Worm (Caenorhabditis elegans) whole organism, young adult: ENCODE measurements around the gene hst-3.2.

Experiments used
- B0261.1 ChIP-seq: sonication (generic microtip); optimal IDR thresholded peaks from 2 replicates; lab custom pipeline; 2016; ENCODE audit warnings: mild to moderate bottlenecking, missing genetic modification characterization, moderate library complexity, missing compliant biosample characterization
- F22D6.2 ChIP-seq: sonication (generic microtip); optimal IDR thresholded peaks from 2 replicates; lab custom pipeline; 2016; ENCODE audit warnings: mild to moderate bottlenecking, missing genetic modification characterization, missing compliant biosample characterization
- Y53F4B.3 ChIP-seq: fragments of 200-800 bp; sonication (Bioruptor generic); IDR thresholded peaks from 2 replicates; pipeline ENCODE4 v1.3.6; 2022; ENCODE audit warnings: missing genetic modification reagents, missing genetic modification characterization, missing compliant biosample characterization
- Y79H2A.3 ChIP-seq: fragments of 200-800 bp; sonication (Bioruptor generic); conservative IDR thresholded peaks from 2 replicates; pipeline ENCODE4 v1.3.6; 2022; ENCODE audit warnings: missing genetic modification reagents, missing genetic modification characterization, missing compliant biosample characterization
- ama-1 ChIP-seq, 3 experiments: fragments of 150-350 bp in 1 of 3; sonication (generic microtip) in 2 of 3; optimal IDR thresholded peaks; 2 replicates each; lab custom pipeline; 2014 to 2018; ENCODE audit warnings: missing biosample characterization in 2 of 3, missing genetic modification characterization in 2 of 3, missing genetic modification reagents in 2 of 3
- ceh-27 ChIP-seq: fragments of 200-800 bp; sonication (Bioruptor generic); optimal IDR thresholded peaks from 2 replicates; lab custom pipeline; 2018; ENCODE audit warnings: mild to moderate bottlenecking, missing genetic modification characterization, moderate library complexity, missing compliant biosample characterization
- ceh-58 ChIP-seq: fragments of 200-800 bp; sonication (Bioruptor generic); IDR thresholded peaks from 2 replicates; pipeline ENCODE4 v1.3.6; 2022; ENCODE audit warnings: missing genetic modification characterization, missing compliant biosample characterization
- chd-7 ChIP-seq: sonication (generic microtip); optimal IDR thresholded peaks from 2 replicates; lab custom pipeline; 2016; ENCODE audit warnings: mild to moderate bottlenecking, missing genetic modification characterization, moderate library complexity, missing compliant biosample characterization
- hmg-20 ChIP-seq: fragments of 200-800 bp; sonication (Bioruptor generic); IDR thresholded peaks from 2 replicates; pipeline ENCODE4 v1.3.6; 2022; ENCODE audit warnings: missing genetic modification reagents, missing genetic modification characterization, missing compliant biosample characterization
- lin-35 ChIP-seq, 3 experiments: fragments of 150-350 bp in 2 of 3; sonication (generic microtip) in 1 of 3; optimal IDR thresholded peaks; 2 replicates each; lab custom pipeline; 2014 to 2018; ENCODE audit warnings: missing biosample characterization in 3 of 3, missing genetic modification characterization in 3 of 3, missing genetic modification reagents in 3 of 3
- nfya-1 ChIP-seq: sonication (generic microtip); optimal IDR thresholded peaks from 2 replicates; lab custom pipeline; 2017; ENCODE audit warnings: antibody characterized with exemption, missing compliant biosample characterization, missing genetic modification characterization, borderline replicate concordance; ENCODE audit not compliant: insufficient read depth
- snpc-1.3 ChIP-seq: sonication (generic microtip); optimal IDR thresholded peaks from 2 replicates; lab custom pipeline; 2017; ENCODE audit warnings: missing genetic modification characterization, mild to moderate bottlenecking, missing compliant biosample characterization, antibody characterized with exemption, moderate library complexity, missing genotype, missing genetic modification reagents; ENCODE audit not compliant: insufficient read depth
- snpc-3.4 ChIP-seq: sonication (generic microtip); optimal IDR thresholded peaks from 2 replicates; lab custom pipeline; 2017; ENCODE audit warnings: missing genetic modification characterization, mild to moderate bottlenecking, missing compliant biosample characterization, antibody characterized with exemption, moderate library complexity, missing genotype, missing genetic modification reagents
- unc-130 ChIP-seq: sonication (generic microtip); optimal IDR thresholded peaks from 2 replicates; lab custom pipeline; 2016; ENCODE audit warnings: missing genetic modification reagents, missing genetic modification characterization, missing compliant biosample characterization

DNA sequence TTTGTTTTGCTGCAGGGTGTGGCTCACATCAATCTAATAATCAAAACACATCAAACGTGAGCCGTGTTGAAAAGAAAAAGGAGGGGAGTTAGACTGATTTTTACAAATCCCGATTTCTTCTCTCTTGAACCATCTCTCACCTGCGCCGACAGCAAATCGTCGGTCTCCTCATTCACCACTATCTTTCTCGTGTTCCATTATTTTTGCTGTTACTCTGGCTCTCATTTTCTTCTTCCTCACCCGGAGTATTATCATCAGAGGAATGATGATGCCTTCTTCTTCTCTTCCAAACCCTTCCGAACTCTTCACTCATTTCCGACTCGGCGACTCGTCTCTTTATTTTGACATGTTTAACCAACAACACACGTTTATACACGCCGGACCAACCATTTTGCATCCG, 26.4 kb upstream of the hst-3.2 start:
- no peak for TF ChIP-seq B0261.1
- TF ChIP-seq chd-7 (tag; lab: Kevin White, UChicago) = no peak
- TF ChIP-seq ceh-27 (GFP tag; lab: Kevin White, UChicago) = no peak
- no peak for TF ChIP-seq unc-130 (GFP tag; lab: Kevin White, UChicago)
- no peak for TF ChIP-seq snpc-3.4 (tag; lab: Kevin White, UChicago)
- no peak for TF ChIP-seq hmg-20
- TF ChIP-seq snpc-1.3 (tag; lab: Kevin White, UChicago) = no peak
- no peak for TF ChIP-seq lin-35 (GFP tag; optimal IDR thresholded peaks at IDR 0.05; lab: Kevin White, UChicago)
- TF ChIP-seq nfya-1 (tag; lab: Kevin White, UChicago) = no peak
- TF ChIP-seq ama-1 (optimal IDR thresholded peaks at IDR 0.05; lab: Kevin White, UChicago) = no peak
- no peak for TF ChIP-seq ama-1 (GFP tag; optimal IDR thresholded peaks at IDR 0.05; lab: Kevin White, UChicago)
- no peak for TF ChIP-seq ceh-58 (GFP tag; lab: Robert Waterston, UW)
- TF ChIP-seq Y53F4B.3 (GFP tag; lab: Robert Waterston, UW) = no peak
- no peak for TF ChIP-seq F22D6.2 (tag; lab: Kevin White, UChicago)
- TF ChIP-seq Y79H2A.3 (GFP tag; lab: Robert Waterston, UW) = no peak
